Worm (Caenorhabditis elegans): Measurements from ENCODE around the gene fubl-1.

The fubl-1 gene

ce11 chrV:10237959-10238444, 664 bp downstream of the fubl-1 start:
- TF ChIP-seq efl-1 (optimal IDR thresholded peaks at IDR 0.05) (no peak), efl-1 (GFP tag; optimal IDR thresholded peaks at IDR 0.05 in 1 of 2) (peak in 1 of 2 experiments; percentile 11), fkh-10 (GFP tag; optimal IDR thresholded peaks at IDR 0.05) (no peak), nhr-85 (tag) (peak; percentile 53)

ce11 chrV:10237171-10237570, 1.5 kb downstream of the fubl-1 start:
- TF ChIP-seq ceh-8 (GFP tag; optimal IDR thresholded peaks at IDR 0.05) = no peak
- TF ChIP-seq hlh-4 (tag; optimal IDR thresholded peaks at IDR 0.05) = no peak
- no peak for TF ChIP-seq ztf-4 (tag; optimal IDR thresholded peaks at IDR 0.05)
- TF ChIP-seq pax-3 (tag; optimal IDR thresholded peaks at IDR 0.05) = no peak
- no peak for TF ChIP-seq lin-14 (GFP tag; optimal IDR thresholded peaks at IDR 0.05)
- TF ChIP-seq lir-3 (tag; optimal IDR thresholded peaks at IDR 0.05; ENCODE audit: poor library complexity) = no peak
- TF ChIP-seq tbx-2 (tag; optimal IDR thresholded peaks at IDR 0.05) = no peak
- TF ChIP-seq nhr-11 (tag; optimal IDR thresholded peaks at IDR 0.05) = no peak
- no peak for TF ChIP-seq isw-1 (GFP tag; IDR thresholded peaks at IDR 0.05)
- TF ChIP-seq snpc-4 (tag; optimal IDR thresholded peaks at IDR 0.05) = no peak

- peak; percentile 41 for TF ChIP-seq fkh-8 (tag; optimal IDR thresholded peaks at IDR 0.05)
- peak; percentile 12 for TF ChIP-seq nhr-71 (tag; optimal IDR thresholded peaks at IDR 0.05)
- no peak for TF ChIP-seq rnt-1 (tag; optimal IDR thresholded peaks at IDR 0.05)
- no peak for TF ChIP-seq hlh-17 (GFP tag; optimal IDR thresholded peaks at IDR 0.05; ENCODE audit: borderline replicate concordance)
- TF ChIP-seq ceh-8 (GFP tag; optimal IDR thresholded peaks at IDR 0.05) = no peak
- no peak for TF ChIP-seq nhr-12 (tag; optimal IDR thresholded peaks at IDR 0.05)
- TF ChIP-seq dsc-1 (tag; optimal IDR thresholded peaks at IDR 0.05) = no peak
- no peak for TF ChIP-seq lir-3 (tag; optimal IDR thresholded peaks at IDR 0.05; ENCODE audit: poor library complexity)
Measured at ce11 chrV:10233330-10233729, 5.3 kb downstream of the fubl-1 start, which contains the start of gene str-182. Gene str-182, minus strand, starts transcription at chrV:10233430.

- TF ChIP-seq mab-9 (GFP tag; IDR thresholded peaks at IDR 0.05) (no peak), isw-1 (GFP tag; IDR thresholded peaks at IDR 0.05) (no peak), lin-14 (GFP tag; optimal IDR thresholded peaks at IDR 0.05) (no peak), nhr-19 (GFP tag; conservative IDR thresholded peaks at IDR 0.05) (no peak), unc-30 (tag; optimal IDR thresholded peaks at IDR 0.05) (no peak), lin-35 (GFP tag; optimal IDR thresholded peaks at IDR 0.05) (no peak), sox-4 (tag; optimal IDR thresholded peaks at IDR 0.05) (no peak), nhr-77 (tag; optimal IDR thresholded peaks at IDR 0.05) (no peak), vab-15 (tag; optimal IDR thresholded peaks at IDR 0.05) (no peak), egl-27 (tag; optimal IDR thresholded peaks at IDR 0.05) (no peak), nhr-237 (tag; optimal IDR thresholded peaks at IDR 0.05) (no peak), aly-2 (tag; optimal IDR thresholded peaks at IDR 0.05) (no peak)
Measured at ce11 chrV:10230932-10231331, 7.7 kb downstream of the fubl-1 start, which contains the start of gene fipr-6. Gene fipr-6, plus strand, starts transcription at chrV:10231232.

ce11 chrV:10229222-10229879, 9.3 kb downstream of the fubl-1 start, which contains the start of the genes pyt-1 and fipr-7:
Gene pyt-1, minus strand, starts transcription at chrV:10229322.
Gene fipr-7, plus strand, starts transcription at chrV:10229829.
- TF ChIP-seq dsc-1 (tag; optimal IDR thresholded peaks at IDR 0.05) (peak; percentile 61), mef-2 (tag; optimal IDR thresholded peaks at IDR 0.05) (no peak)

ce11 chrV:10228360-10228759, 10.3 kb downstream of the fubl-1 start, which contains the start of gene fipr-4:
Gene fipr-4, minus strand, starts transcription at chrV:10228460.
- TF ChIP-seq dsc-1 (tag; optimal IDR thresholded peaks at IDR 0.05) (no peak), tbx-2 (tag; optimal IDR thresholded peaks at IDR 0.05) (no peak), C16A3.4 (tag; optimal IDR thresholded peaks at IDR 0.05) (no peak), lin-35 (GFP tag; optimal IDR thresholded peaks at IDR 0.05) (no peak)
